Fruit fly (Drosophila melanogaster): Measurements from ENCODE around the gene JIL-1.

Gene JIL-1

dm6 chr3L:11120419-11120958 lies 27.5 kb upstream of the JIL-1 start, which contains the start of the genes FoxK and mRpL2:
Gene FoxK, minus strand, starts transcription at chr3L:11120783.
Gene mRpL2, plus strand, starts transcription at chr3L:11120847.
- TF ChIP-seq psq (optimal IDR thresholded peaks at IDR 0.05): no peak
- TF ChIP-seq Sin3A (optimal IDR thresholded peaks at IDR 0.05): no peak
- no peak for TF ChIP-seq Myc (optimal IDR thresholded peaks at IDR 0.05)
- TF ChIP-seq insv (optimal IDR thresholded peaks at IDR 0.05): no peak
- no peak for TF ChIP-seq h (optimal IDR thresholded peaks at IDR 0.05)
- TF ChIP-seq ttk (optimal IDR thresholded peaks at IDR 0.05): no peak

DNA sequence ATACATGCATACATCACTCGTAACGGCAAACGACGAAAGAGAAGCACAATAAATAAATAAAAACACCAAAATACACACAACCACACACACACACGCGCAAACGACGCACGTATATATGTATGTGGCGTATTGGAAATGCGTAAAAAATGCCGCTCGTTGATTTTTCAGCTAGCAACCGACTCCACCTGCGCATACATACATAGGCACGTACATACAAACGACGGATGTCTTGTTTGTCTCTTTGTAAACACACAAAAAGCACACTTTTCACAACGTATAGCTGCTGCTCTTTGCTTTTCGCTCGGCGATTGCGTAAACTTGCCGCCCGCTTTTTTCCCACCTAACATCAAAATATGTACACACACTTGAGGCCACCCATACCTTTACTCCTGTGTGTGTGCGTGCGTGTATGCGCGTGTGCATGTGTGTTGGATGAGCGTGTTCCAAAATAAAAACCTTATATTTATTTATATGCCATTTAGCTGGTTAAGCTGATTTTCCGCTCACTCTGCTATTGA lies 27.0 kb upstream of the JIL-1 start:
- TF ChIP-seq ttk (optimal IDR thresholded peaks at IDR 0.05) (no peak), h (optimal IDR thresholded peaks at IDR 0.05) (no peak), Sin3A (optimal IDR thresholded peaks at IDR 0.05) (no peak), Myc (optimal IDR thresholded peaks at IDR 0.05) (no peak), insv (optimal IDR thresholded peaks at IDR 0.05) (no peak), psq (optimal IDR thresholded peaks at IDR 0.05) (no peak)

DNA sequence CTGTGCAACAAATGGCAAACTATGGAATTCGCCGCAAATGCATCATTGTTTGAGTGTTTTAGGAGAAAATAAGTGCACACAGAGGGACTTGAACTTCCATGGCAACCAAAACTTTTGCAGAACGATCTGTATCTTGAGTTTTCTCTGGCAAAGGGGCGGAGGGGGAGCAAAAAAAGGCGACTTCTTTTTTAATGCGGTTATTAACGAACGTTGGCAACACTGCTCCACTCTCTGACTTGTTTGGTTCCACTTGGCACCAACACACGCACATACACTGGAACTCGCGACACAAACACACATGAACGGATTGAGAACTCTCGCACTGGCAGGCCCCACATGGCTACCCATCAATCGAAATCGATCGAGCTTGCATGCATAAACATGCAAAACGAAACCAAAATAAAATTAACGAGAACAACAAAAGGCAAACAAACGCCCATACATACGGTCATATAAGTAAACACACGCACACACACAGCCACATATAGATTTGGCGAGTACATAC lies 26.5 kb upstream of the JIL-1 start:
- TF ChIP-seq Sin3A (optimal IDR thresholded peaks at IDR 0.05) (no peak), insv (optimal IDR thresholded peaks at IDR 0.05) (no peak), ttk (optimal IDR thresholded peaks at IDR 0.05) (no peak), Myc (optimal IDR thresholded peaks at IDR 0.05) (no peak), h (optimal IDR thresholded peaks at IDR 0.05) (no peak), psq (optimal IDR thresholded peaks at IDR 0.05) (no peak)

DNA sequence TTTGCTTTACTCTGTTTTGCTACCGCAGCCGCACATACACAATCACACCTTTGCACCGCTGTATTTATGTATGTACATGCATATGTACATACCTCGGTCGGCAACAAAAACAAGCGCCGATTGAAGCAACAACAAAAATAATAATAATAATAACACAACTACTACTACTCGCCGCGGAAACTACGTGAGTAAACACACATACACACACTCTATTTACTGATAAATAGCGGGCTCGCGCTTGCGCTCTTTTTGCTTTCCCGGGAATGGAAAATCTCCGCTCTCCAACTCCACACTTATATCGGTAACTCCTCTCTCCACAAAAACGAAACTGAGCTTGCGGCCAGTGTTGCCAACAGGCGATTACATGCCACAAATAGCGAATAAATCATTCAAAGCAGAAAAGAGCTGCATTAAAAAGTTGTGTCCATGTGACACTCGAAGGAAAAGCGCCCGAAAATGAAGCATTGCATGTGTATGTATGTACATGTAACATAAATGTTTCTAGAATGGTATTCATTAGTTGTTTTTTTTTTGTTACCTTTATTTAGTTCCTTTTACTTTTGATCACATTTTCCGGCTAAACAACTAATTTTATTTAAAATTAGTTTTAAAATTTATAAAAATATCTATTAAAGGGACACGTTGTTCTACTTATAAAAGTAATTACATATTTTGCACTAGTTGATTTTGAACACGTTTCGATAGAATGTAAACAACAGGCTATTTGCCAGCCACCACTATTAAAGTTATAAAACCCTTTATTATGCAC lies 25.8 kb upstream of the JIL-1 start:
- TF ChIP-seq h (optimal IDR thresholded peaks at IDR 0.05) (no peak), insv (optimal IDR thresholded peaks at IDR 0.05) (no peak), psq (optimal IDR thresholded peaks at IDR 0.05) (no peak), ttk (optimal IDR thresholded peaks at IDR 0.05) (no peak), Sin3A (optimal IDR thresholded peaks at IDR 0.05) (no peak), Myc (optimal IDR thresholded peaks at IDR 0.05) (no peak)

DNA sequence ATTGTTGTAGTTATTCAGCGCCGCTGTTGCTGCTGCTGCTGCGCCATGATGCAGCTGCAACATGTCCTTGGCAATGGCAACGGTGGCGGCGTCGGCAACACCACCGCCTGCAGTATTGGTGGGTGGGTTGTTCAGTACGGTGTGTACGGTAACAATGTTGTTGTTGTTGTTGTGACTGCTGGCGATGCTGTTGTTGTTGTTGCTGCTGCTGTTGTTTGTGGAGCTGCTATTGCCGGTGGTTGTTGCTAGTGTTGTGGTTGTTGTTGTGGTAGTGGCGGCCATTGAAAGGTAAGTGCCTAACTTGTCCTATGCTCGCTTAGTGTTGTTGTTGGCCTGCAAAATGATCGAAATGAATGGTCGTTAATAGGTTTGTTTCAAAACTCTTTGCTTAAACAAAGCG lies 24.7 kb upstream of the JIL-1 start:
- TF ChIP-seq insv (optimal IDR thresholded peaks at IDR 0.05) (no peak), h (optimal IDR thresholded peaks at IDR 0.05) (no peak), Sin3A (optimal IDR thresholded peaks at IDR 0.05) (no peak), ttk (optimal IDR thresholded peaks at IDR 0.05) (no peak), psq (optimal IDR thresholded peaks at IDR 0.05) (no peak), Myc (optimal IDR thresholded peaks at IDR 0.05) (no peak)

dm6 chr3L:11113198-11114197 lies 20.5 kb upstream of the JIL-1 start, which contains the start of gene Sod1:
Gene Sod1, minus strand, starts transcription at chr3L:11113740.
- no peak for TF ChIP-seq insv (optimal IDR thresholded peaks at IDR 0.05)
- no peak for TF ChIP-seq Sin3A (optimal IDR thresholded peaks at IDR 0.05)
- no peak for TF ChIP-seq h (optimal IDR thresholded peaks at IDR 0.05)
- no peak for TF ChIP-seq Myc (optimal IDR thresholded peaks at IDR 0.05)
- TF ChIP-seq ttk (optimal IDR thresholded peaks at IDR 0.05): no peak
- no peak for TF ChIP-seq psq (optimal IDR thresholded peaks at IDR 0.05)

dm6 chr3L:11112427-11112826 lies 19.4 kb upstream of the JIL-1 start:
- no peak for TF ChIP-seq ttk (optimal IDR thresholded peaks at IDR 0.05)
- no peak for TF ChIP-seq psq (optimal IDR thresholded peaks at IDR 0.05)
- TF ChIP-seq insv (optimal IDR thresholded peaks at IDR 0.05): no peak
- TF ChIP-seq Myc (optimal IDR thresholded peaks at IDR 0.05): no peak
- TF ChIP-seq h (optimal IDR thresholded peaks at IDR 0.05): no peak
- TF ChIP-seq Sin3A (optimal IDR thresholded peaks at IDR 0.05): no peak

- no peak for TF ChIP-seq Sin3A (optimal IDR thresholded peaks at IDR 0.05)
- TF ChIP-seq ttk (optimal IDR thresholded peaks at IDR 0.05): no peak
- TF ChIP-seq psq (optimal IDR thresholded peaks at IDR 0.05): no peak
- TF ChIP-seq Myc (optimal IDR thresholded peaks at IDR 0.05): no peak
- no peak for TF ChIP-seq h (optimal IDR thresholded peaks at IDR 0.05)
- no peak for TF ChIP-seq insv (optimal IDR thresholded peaks at IDR 0.05)
These were observed 16.5 kb upstream of the JIL-1 start, which contains the start of the genes CG34012 and emei for dm6 chr3L:11109454-11109853. Gene CG34012, minus strand, starts transcription at chr3L:11109505. Gene emei, plus strand, starts transcription at chr3L:11109690.

dm6 chr3L:11107935-11108334 lies 14.9 kb upstream of the JIL-1 start, which contains the start of gene CG12522:
Gene CG12522, plus strand, starts transcription at chr3L:11108235.
- no peak for TF ChIP-seq h (optimal IDR thresholded peaks at IDR 0.05)
- TF ChIP-seq Sin3A (optimal IDR thresholded peaks at IDR 0.05): no peak
- TF ChIP-seq psq (optimal IDR thresholded peaks at IDR 0.05): no peak
- no peak for TF ChIP-seq Myc (optimal IDR thresholded peaks at IDR 0.05)
- no peak for TF ChIP-seq insv (optimal IDR thresholded peaks at IDR 0.05)

- TF ChIP-seq Sin3A (optimal IDR thresholded peaks at IDR 0.05) (no peak), Myc (optimal IDR thresholded peaks at IDR 0.05) (no peak), insv (optimal IDR thresholded peaks at IDR 0.05) (no peak), h (optimal IDR thresholded peaks at IDR 0.05) (no peak), psq (optimal IDR thresholded peaks at IDR 0.05) (no peak), ttk (optimal IDR thresholded peaks at IDR 0.05) (no peak)
These were observed 14.4 kb upstream of the JIL-1 start, which contains the start of gene CG32073 for dm6 chr3L:11107432-11107831. Gene CG32073, minus strand, starts transcription at chr3L:11107582.

dm6 chr3L:11103773-11104172 lies 10.8 kb upstream of the JIL-1 start, which contains the start of gene CG32071:
Gene CG32071, minus strand, starts transcription at chr3L:11103873.
- no peak for TF ChIP-seq insv (optimal IDR thresholded peaks at IDR 0.05)
- TF ChIP-seq Sin3A (optimal IDR thresholded peaks at IDR 0.05): no peak
- no peak for TF ChIP-seq ttk (optimal IDR thresholded peaks at IDR 0.05)
- TF ChIP-seq h (optimal IDR thresholded peaks at IDR 0.05): no peak
- no peak for TF ChIP-seq Myc (optimal IDR thresholded peaks at IDR 0.05)
- TF ChIP-seq psq (optimal IDR thresholded peaks at IDR 0.05): no peak
